Fruit fly (Drosophila melanogaster): ENCODE results near the gene b6.

The b6 gene

dm6 chrX:1705929-1706328 is 19.5 kb downstream of the b6 start:
- TF ChIP-seq CG31627 (GFP tag; optimal IDR thresholded peaks at IDR 0.05) (no peak), CG15336 (GFP tag; IDR thresholded peaks at IDR 0.05) (0 out of 2 replicates have a peak, but pooled peaks have one; percentile 9), Ets96B (tag; optimal IDR thresholded peaks at IDR 0.05) (peak; percentile 50), CG10669 (GFP tag; optimal IDR thresholded peaks at IDR 0.05) (peak; percentile 39), Eip78C (GFP tag) (peak; percentile 16), CG6808 (GFP tag; optimal IDR thresholded peaks at IDR 0.05) (peak; percentile 50), svp (GFP tag) (peak; percentile 55), cyc (GFP tag; optimal IDR thresholded peaks at IDR 0.05) (peak; percentile 4), topi (GFP tag; optimal IDR thresholded peaks at IDR 0.05) (peak; percentile 32), CG3032 (tag; optimal IDR thresholded peaks at IDR 0.05) (no peak), spab (GFP tag; optimal IDR thresholded peaks at IDR 0.05) (peak; percentile 42), Eip75B (GFP tag; optimal IDR thresholded peaks at IDR 0.05) (peak; percentile 27), CG4318 (GFP tag; optimal IDR thresholded peaks at IDR 0.05) (no peak)

DNA sequence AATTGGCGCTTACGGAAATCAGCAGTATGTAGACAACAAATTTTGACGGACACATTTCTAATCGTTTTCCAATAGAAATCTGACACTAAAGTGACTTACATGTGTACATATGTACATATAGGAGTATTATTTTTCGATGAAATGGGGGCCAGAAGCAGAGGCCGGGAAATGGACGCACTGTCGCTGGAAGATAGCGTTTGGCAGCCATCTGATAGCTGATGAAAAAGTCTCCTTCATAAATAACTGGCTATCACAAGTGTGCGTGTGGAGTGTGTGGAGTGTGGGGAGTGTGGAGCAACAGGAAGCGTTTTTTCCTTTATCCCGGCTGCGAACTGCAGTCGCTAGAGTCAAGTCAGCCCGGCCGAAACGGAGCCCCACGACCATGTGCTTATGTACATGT is 23.7 kb downstream of the b6 start, which contains the start of gene CG3795:
TSS of gene CG3795 (minus strand) at position 101 of the 400 bp plus-strand sequence.
- TF ChIP-seq eg (GFP tag; IDR thresholded peaks at IDR 0.05) (no peak), CG31627 (GFP tag; optimal IDR thresholded peaks at IDR 0.05) (no peak), CG16779 (tag; optimal IDR thresholded peaks at IDR 0.05) (no peak), CG11902 (GFP tag; optimal IDR thresholded peaks at IDR 0.05) (no peak), fd59A (GFP tag; optimal IDR thresholded peaks at IDR 0.05) (no peak), CG3919 (GFP tag; optimal IDR thresholded peaks at IDR 0.05) (no peak), Sox15 (GFP tag; optimal IDR thresholded peaks at IDR 0.05) (no peak), CG8119 (GFP tag; IDR thresholded peaks at IDR 0.05) (no peak), svp (GFP tag) (no peak), CG6276 (GFP tag; optimal IDR thresholded peaks at IDR 0.05) (no peak), CG34406 (GFP tag; optimal IDR thresholded peaks at IDR 0.05) (no peak), dsx (GFP tag; optimal IDR thresholded peaks at IDR 0.05; ENCODE audit: poor library complexity, severe bottlenecking) (no peak), Lpt (GFP tag; optimal IDR thresholded peaks at IDR 0.05) (no peak), OdsH (GFP tag; optimal IDR thresholded peaks at IDR 0.05) (no peak), spab (GFP tag; optimal IDR thresholded peaks at IDR 0.05) (no peak), fkh (GFP tag; optimal IDR thresholded peaks at IDR 0.05) (no peak)

- no peak for TF ChIP-seq Hr39 (GFP tag; optimal IDR thresholded peaks at IDR 0.05)
- no peak for TF ChIP-seq Ets21C (GFP tag; optimal IDR thresholded peaks at IDR 0.05)
- TF ChIP-seq lz (GFP tag; optimal IDR thresholded peaks at IDR 0.05) = no peak
- TF ChIP-seq CG6163 (GFP tag; IDR thresholded peaks at IDR 0.05) = no peak
Measured at dm6 chrX:1714874-1715273, 28.4 kb downstream of the b6 start.

DNA sequence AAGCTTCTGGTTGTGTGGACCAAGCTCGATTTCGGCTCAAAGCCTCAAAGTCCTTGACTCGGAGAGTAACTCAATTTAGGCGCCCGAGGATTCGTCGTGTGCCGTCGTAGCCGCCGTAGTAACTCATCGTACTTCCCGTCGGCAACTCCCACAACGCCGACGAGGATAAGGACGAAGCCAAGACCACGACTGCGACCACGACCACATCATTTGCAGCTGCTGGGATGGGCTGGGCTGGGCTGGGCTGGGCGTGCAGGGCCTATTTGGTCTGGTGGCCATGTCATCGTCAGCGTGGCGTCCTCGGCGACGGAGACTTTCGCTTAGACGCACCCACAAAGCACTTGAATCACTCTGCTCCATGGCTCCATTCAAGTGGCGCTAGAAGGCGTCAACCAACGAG is 48.7 kb downstream of the b6 start:
- TF ChIP-seq spab (GFP tag; optimal IDR thresholded peaks at IDR 0.05) (no peak), net (GFP tag; optimal IDR thresholded peaks at IDR 0.05) (no peak), Ets21C (GFP tag; optimal IDR thresholded peaks at IDR 0.05) (no peak), Lpt (GFP tag; optimal IDR thresholded peaks at IDR 0.05) (no peak), Met (GFP tag; optimal IDR thresholded peaks at IDR 0.05) (no peak), Gug (GFP tag; IDR thresholded peaks at IDR 0.05) (no peak)
